Worm (Caenorhabditis elegans) whole organism, L4 larva: Measurements from ENCODE around the gene nlp-57.

Experiments
- D1046.2 ChIP-seq: fragments of 200-800 bp; sonication (Bioruptor generic); IDR thresholded peaks from 2 replicates; pipeline ENCODE4 v1.3.6; 2022; ENCODE audit warnings: missing genetic modification characterization, missing compliant biosample characterization
- F26F4.8 ChIP-seq: fragments of 200-800 bp; sonication (Bioruptor generic); conservative IDR thresholded peaks from 2 replicates; pipeline ENCODE4 v1.3.6; 2022; ENCODE audit warnings: missing genetic modification characterization, missing compliant biosample characterization
- F44E2.7 ChIP-seq: fragments of 200-800 bp; sonication (Bioruptor generic); IDR thresholded peaks from 2 replicates; pipeline ENCODE4 v2.1.2; 2022; ENCODE audit warnings: missing genetic modification characterization, missing compliant biosample characterization
- T20F7.1 ChIP-seq: fragments of 200-800 bp; sonication (Bioruptor generic); optimal IDR thresholded peaks from 2 replicates; lab custom pipeline; 2018; ENCODE audit warnings: mild to moderate bottlenecking, missing genetic modification characterization, missing compliant biosample characterization
- T26A8.4 ChIP-seq: fragments of 200-800 bp; sonication (Bioruptor generic); IDR thresholded peaks from 2 replicates; pipeline ENCODE4 v1.3.6; 2022; ENCODE audit warnings: missing genetic modification characterization, missing compliant biosample characterization
- Y105C5A.15 ChIP-seq: fragments of 200-800 bp; sonication (Bioruptor generic); IDR thresholded peaks from 2 replicates; pipeline ENCODE4 v1.3.6; 2022; ENCODE audit warnings: missing genetic modification characterization, missing compliant biosample characterization
- Y5F2A.4 ChIP-seq: fragments of 200-800 bp; sonication (Bioruptor generic); optimal IDR thresholded peaks from 2 replicates; lab custom pipeline; 2018; ENCODE audit warnings: mild to moderate bottlenecking, missing genetic modification characterization, missing compliant biosample characterization
- ZK337.2 ChIP-seq: fragments of 200-800 bp; sonication (Bioruptor generic); IDR thresholded peaks from 2 replicates; pipeline ENCODE4 v1.3.6; 2022; ENCODE audit warnings: missing genetic modification reagents, missing genetic modification characterization, missing compliant biosample characterization
- aly-2 ChIP-seq: sonication (generic microtip); optimal IDR thresholded peaks from 2 replicates; lab custom pipeline; 2018; ENCODE audit warnings: missing biosample characterization, missing genetic modification characterization
- arid-1 ChIP-seq: fragments of 200-800 bp; sonication (Bioruptor generic); conservative IDR thresholded peaks from 2 replicates; pipeline ENCODE4 v1.3.6; 2022; ENCODE audit warnings: missing genetic modification reagents, missing genetic modification characterization, missing compliant biosample characterization
- ceh-20 ChIP-seq: fragments of 200-800 bp; sonication (Bioruptor generic); IDR thresholded peaks from 2 replicates; pipeline ENCODE4 v1.3.6; 2022; ENCODE audit warnings: missing genetic modification reagents, missing genetic modification characterization, missing compliant biosample characterization
- ces-1 ChIP-seq: fragments of 150-350 bp; sonication (generic microtip); optimal IDR thresholded peaks from 4 replicates; lab custom pipeline; 2014; ENCODE audit warnings: missing biosample characterization, missing genetic modification reagents, missing genetic modification characterization
- cey-2 ChIP-seq: sonication (generic microtip); optimal IDR thresholded peaks from 3 replicates; lab custom pipeline; 2017; ENCODE audit warnings: missing genetic modification characterization, mild to moderate bottlenecking, missing compliant biosample characterization, antibody characterized with exemption, borderline replicate concordance; ENCODE audit not compliant: insufficient read depth
- dmd-9 ChIP-seq: fragments of 200-800 bp; sonication (Bioruptor generic); IDR thresholded peaks from 2 replicates; pipeline ENCODE4 v1.3.6; 2022; ENCODE audit warnings: missing genetic modification reagents, missing genetic modification characterization, missing compliant biosample characterization
- dpl-1 ChIP-seq: fragments of 150-350 bp; optimal IDR thresholded peaks from 2 replicates; lab custom pipeline; 2014; ENCODE audit warnings: missing biosample characterization, missing genetic modification reagents, missing genetic modification characterization
- dve-1 ChIP-seq: sonication (generic microtip); optimal IDR thresholded peaks from 2 replicates; lab custom pipeline; 2017; ENCODE audit warnings: antibody characterized with exemption, mild to moderate bottlenecking, missing genetic modification characterization, missing compliant biosample characterization; ENCODE audit not compliant: insufficient read depth
- egl-27 ChIP-seq: sonication (generic microtip); optimal IDR thresholded peaks from 3 replicates; lab custom pipeline; 2017; ENCODE audit warnings: missing biosample characterization, missing genetic modification reagents, missing genetic modification characterization
- fkh-10 ChIP-seq: fragments of 150-350 bp; optimal IDR thresholded peaks from 2 replicates; lab custom pipeline; 2014; ENCODE audit warnings: missing biosample characterization, missing genetic modification reagents, missing genetic modification characterization
- hif-1 ChIP-seq, 2 experiments: sonication (generic microtip); optimal IDR thresholded peaks; 2 replicates each; lab custom pipeline; 2016 to 2017; ENCODE audit warnings: missing compliant biosample characterization in 2 of 2, missing genetic modification characterization in 2 of 2, missing genetic modification reagents in 2 of 2, missing genotype in 2 of 2, mild to moderate bottlenecking in 1 of 2
- hmg-1.1 ChIP-seq: fragments of 200-800 bp; sonication (Bioruptor generic); IDR thresholded peaks from 2 replicates; pipeline ENCODE4 v1.3.6; 2022; ENCODE audit warnings: missing genetic modification reagents, missing genetic modification characterization, missing compliant biosample characterization
- lim-7 ChIP-seq: fragments of 200-800 bp; sonication (Bioruptor generic); IDR thresholded peaks from 2 replicates; pipeline ENCODE4 v1.3.6; 2022; ENCODE audit warnings: missing genetic modification characterization, missing compliant biosample characterization
- lin-13 ChIP-seq: fragments of 150-350 bp; optimal IDR thresholded peaks from 2 replicates; lab custom pipeline; 2014; ENCODE audit warnings: missing biosample characterization, missing genetic modification reagents, missing genetic modification characterization
- lin-29 ChIP-seq: fragments of 200-800 bp; sonication (Bioruptor generic); IDR thresholded peaks from 2 replicates; pipeline ENCODE4 v1.3.6; 2022; ENCODE audit warnings: missing genetic modification reagents, missing genetic modification characterization, missing compliant biosample characterization
- lin-38 ChIP-seq: fragments of 200-800 bp; sonication (Bioruptor generic); IDR thresholded peaks from 2 replicates; pipeline ENCODE4 v1.3.6; 2022; ENCODE audit warnings: missing genetic modification reagents, missing genetic modification characterization, missing compliant biosample characterization
- lsy-2 ChIP-seq, 2 experiments: fragments of 150-350 bp in 1 of 2; sonication (generic microtip) in 1 of 2; optimal IDR thresholded peaks; 2 replicates each; lab custom pipeline; 2014 to 2017; ENCODE audit warnings: missing biosample characterization in 2 of 2, missing genetic modification characterization in 2 of 2
- mdl-1 ChIP-seq, 2 experiments: fragments of 150-350 bp in 1 of 2; sonication (generic microtip) in 1 of 2; optimal IDR thresholded peaks; 2 replicates each; lab custom pipeline; 2014 to 2017; ENCODE audit warnings: missing biosample characterization in 2 of 2, missing genetic modification characterization in 2 of 2
- mdt-29 ChIP-seq: fragments of 200-800 bp; sonication (Bioruptor generic); IDR thresholded peaks from 2 replicates; pipeline ENCODE4 v1.3.6; 2022; ENCODE audit warnings: missing genetic modification reagents, missing genetic modification characterization, missing compliant biosample characterization
- mes-2 ChIP-seq: sonication (generic microtip); optimal IDR thresholded peaks from 2 replicates; lab custom pipeline; 2016; ENCODE audit warnings: missing genotype, mild to moderate bottlenecking, missing genetic modification characterization, missing compliant biosample characterization; ENCODE audit not compliant: poor library complexity, severe bottlenecking
- mxl-2 ChIP-seq: fragments of 200-800 bp; sonication (Bioruptor generic); conservative IDR thresholded peaks from 2 replicates; pipeline ENCODE4 v1.3.6; 2022; ENCODE audit warnings: missing genetic modification reagents, missing genetic modification characterization, missing compliant biosample characterization
- nhr-102 ChIP-seq: sonication (generic microtip); optimal IDR thresholded peaks from 2 replicates; lab custom pipeline; 2016; ENCODE audit warnings: mild to moderate bottlenecking, missing genetic modification characterization, moderate library complexity, missing compliant biosample characterization
- nhr-237 ChIP-seq: sonication (generic microtip); optimal IDR thresholded peaks from 2 replicates; lab custom pipeline; 2017; ENCODE audit warnings: missing biosample characterization, missing genetic modification characterization
- nhr-28 ChIP-seq: fragments of 150-350 bp; optimal IDR thresholded peaks from 2 replicates; lab custom pipeline; 2014; ENCODE audit warnings: missing biosample characterization, missing genetic modification characterization
- nhr-41 ChIP-seq: fragments of 200-800 bp; sonication (Bioruptor generic); IDR thresholded peaks from 2 replicates; pipeline ENCODE4 v1.3.6; 2022; ENCODE audit warnings: missing genetic modification reagents, missing genetic modification characterization, missing compliant biosample characterization
- nhr-48 ChIP-seq: sonication (generic microtip); optimal IDR thresholded peaks from 2 replicates; lab custom pipeline; 2016; ENCODE audit warnings: mild to moderate bottlenecking, missing genetic modification characterization, missing compliant biosample characterization
- nhr-6 ChIP-seq: fragments of 150-350 bp; optimal IDR thresholded peaks from 2 replicates; lab custom pipeline; 2014; ENCODE audit warnings: missing biosample characterization, missing genetic modification characterization
- nhr-77 ChIP-seq: fragments of 150-350 bp; optimal IDR thresholded peaks from 2 replicates; lab custom pipeline; 2014; ENCODE audit warnings: missing biosample characterization, missing genetic modification characterization
- spr-1 ChIP-seq: sonication (generic microtip); optimal IDR thresholded peaks from 2 replicates; lab custom pipeline; 2016; ENCODE audit warnings: mild to moderate bottlenecking, missing genetic modification characterization, missing compliant biosample characterization
- spr-3 ChIP-seq: fragments of 200-800 bp; sonication (Bioruptor generic); optimal IDR thresholded peaks from 2 replicates; lab custom pipeline; 2018; ENCODE audit warnings: mild to moderate bottlenecking, missing genetic modification characterization, missing compliant biosample characterization
- tra-1 ChIP-seq: fragments of 200-800 bp; sonication (Bioruptor generic); IDR thresholded peaks from 2 replicates; pipeline ENCODE4 v1.3.6; 2022; ENCODE audit warnings: missing genetic modification reagents, missing genetic modification characterization, missing compliant biosample characterization
- unc-39 ChIP-seq: sonication (generic microtip); optimal IDR thresholded peaks from 2 replicates; lab custom pipeline; 2017; ENCODE audit warnings: missing biosample characterization, missing genetic modification characterization
- unc-62 ChIP-seq, 3 experiments: fragments of 150-350 bp in 1 of 3; sonication (generic microtip); optimal IDR thresholded peaks in 2 of 3; peaks in 1 of 3; 1 replicate in 1 of 3; 2 replicates in 2 of 3; lab custom pipeline; 2014 to 2017; ENCODE audit warnings: missing biosample characterization in 3 of 3, missing genetic modification characterization in 3 of 3, missing genetic modification reagents in 3 of 3, missing genotype in 1 of 3
- zfp-3 ChIP-seq: fragments of 200-800 bp; sonication (Bioruptor generic); conservative IDR thresholded peaks from 2 replicates; pipeline ENCODE4 v1.3.6; 2022; ENCODE audit warnings: missing genetic modification reagents, missing genetic modification characterization, missing compliant biosample characterization

The nlp-57 gene

ce11 chrX:11299642-11300307 lies 17.1 kb upstream of the nlp-57 start, which contains the start of the genes snrp-40.1 and F08G12.3 (continued):
- TF ChIP-seq ZK337.2 (GFP tag; lab: Robert Waterston, UW) (no peak), ces-1 (GFP tag; lab: Kevin White, UChicago) (no peak), tra-1 (peak; percentile 50; the same call in 1 of the 2 replicates), fkh-10 (GFP tag; lab: Kevin White, UChicago) (peak; percentile 90), nhr-77 (tag; lab: Kevin White, UChicago) (peak; percentile 78), lin-29 (no peak), ceh-20 (GFP tag; lab: Robert Waterston, UW) (0 out of 2 replicates have a peak, but pooled peaks have one; percentile 33), lin-38 (GFP tag; lab: Robert Waterston, UW) (peak; percentile 93), hmg-1.1 (peak; percentile 92), cey-2 (tag; lab: Kevin White, UChicago) (no peak), lim-7 (GFP tag; lab: Robert Waterston, UW) (no peak), nhr-102 (tag; lab: Kevin White, UChicago) (peak; percentile 28), dve-1 (tag; lab: Kevin White, UChicago) (peak; percentile 89), Y105C5A.15 (GFP tag; lab: Robert Waterston, UW) (no peak), unc-62 (GFP tag; optimal IDR thresholded peaks at IDR 0.05 in 1 of 2; lab: Kevin White, UChicago) (peak in 1 of 2 experiments; percentile 81), unc-62 (tag; optimal IDR thresholded peaks at IDR 0.05; lab: Kevin White, UChicago) (no peak), mdl-1 (tag; optimal IDR thresholded peaks at IDR 0.05; lab: Kevin White, UChicago) (peak; percentile 59 to 88), dmd-9 (GFP tag; lab: Robert Waterston, UW) (no peak), dpl-1 (GFP tag; lab: Kevin White, UChicago) (peak; percentile 62)

- TF ChIP-seq T20F7.1 (GFP tag; lab: Kevin White, UChicago) (no peak), F26F4.8 (no peak), spr-1 (tag; lab: Kevin White, UChicago) (no peak), lsy-2 (tag; optimal IDR thresholded peaks at IDR 0.05; lab: Kevin White, UChicago) (no peak), dve-1 (tag; lab: Kevin White, UChicago) (no peak), D1046.2 (GFP tag; lab: Robert Waterston, UW) (no peak), nhr-6 (tag; lab: Kevin White, UChicago) (no peak), hif-1 (tag; optimal IDR thresholded peaks at IDR 0.05; lab: Kevin White, UChicago) (no peak), Y5F2A.4 (no peak), lin-13 (GFP tag; lab: Kevin White, UChicago) (no peak), zfp-3 (GFP tag; lab: Robert Waterston, UW) (no peak), spr-3 (GFP tag; lab: Kevin White, UChicago) (no peak)
These were observed 11.1 kb upstream of the nlp-57 start, which contains the start of gene F08G12.1 for ce11 chrX:11305773-11306172. Gene F08G12.1, minus strand, starts transcription at chrX:11305873.

ce11 chrX:11307056-11307455 lies 9.8 kb upstream of the nlp-57 start, which contains the start of gene vhl-1:
Gene vhl-1, plus strand, starts transcription at chrX:11307356.
- peak; percentile 54 for TF ChIP-seq mes-2
- TF ChIP-seq unc-39 (tag; lab: Kevin White, UChicago) = no peak
- TF ChIP-seq hmg-1.1 = 0 out of 2 replicates have a peak, but pooled peaks have one; percentile 11

- TF ChIP-seq F44E2.7 (GFP tag; lab: Robert Waterston, UW) (no peak), hmg-1.1 (no peak), T26A8.4 (no peak), unc-62 (GFP tag; optimal IDR thresholded peaks at IDR 0.05 in 1 of 2; lab: Kevin White, UChicago) (peak in 1 of 2 experiments; percentile 75), unc-62 (tag; optimal IDR thresholded peaks at IDR 0.05; lab: Kevin White, UChicago) (no peak), aly-2 (tag; lab: Kevin White, UChicago) (no peak), nhr-237 (no peak), nhr-48 (no peak), mes-2 (no peak), mdt-29 (no peak), unc-39 (tag; lab: Kevin White, UChicago) (no peak), nhr-28 (peak; percentile 74), cey-2 (tag; lab: Kevin White, UChicago) (no peak), arid-1 (GFP tag; lab: Robert Waterston, UW) (no peak), nhr-41 (GFP tag; lab: Robert Waterston, UW) (no peak), mxl-2 (GFP tag; lab: Robert Waterston, UW) (no peak), egl-27 (no peak)
These were observed 6.5 kb upstream of the nlp-57 start, which contains the start of gene F08G12.5 for ce11 chrX:11310285-11310838. Gene F08G12.5, minus strand, starts transcription at chrX:11310285.
